Worm (Caenorhabditis elegans) whole organism, L1 larva: ENCODE measurements around the gene sprr-3.

ENCODE experiments used
- C16A3.4 ChIP-seq: fragments of 150-350 bp; optimal IDR thresholded peaks from 2 replicates; lab custom pipeline; 2014; ENCODE audit warnings: missing biosample characterization, missing genetic modification characterization
- C34B4.2 ChIP-seq: sonication (generic microtip); optimal IDR thresholded peaks from 2 replicates; lab custom pipeline; 2017; ENCODE audit warnings: mild to moderate bottlenecking, missing genetic modification characterization, missing compliant biosample characterization
- F16B12.6 ChIP-seq: fragments of 150-350 bp; optimal IDR thresholded peaks from 2 replicates; lab custom pipeline; 2014; ENCODE audit warnings: missing biosample characterization, missing genetic modification characterization
- Y116A8C.19 ChIP-seq: sonication (generic microtip); optimal IDR thresholded peaks from 2 replicates; lab custom pipeline; 2016; ENCODE audit warnings: missing compliant biosample characterization, missing genetic modification characterization, borderline replicate concordance
- aha-1 ChIP-seq: fragments of 150-350 bp; optimal IDR thresholded peaks from 2 replicates; lab custom pipeline; 2014; ENCODE audit warnings: missing biosample characterization, missing genetic modification characterization
- aly-2 ChIP-seq: fragments of 150-350 bp; optimal IDR thresholded peaks from 2 replicates; lab custom pipeline; 2014; ENCODE audit warnings: missing biosample characterization, missing genetic modification characterization
- ceh-63 ChIP-seq: fragments of 200-800 bp; sonication (Bioruptor generic); optimal IDR thresholded peaks from 2 replicates; lab custom pipeline; 2018; ENCODE audit warnings: mild to moderate bottlenecking, missing genetic modification characterization, missing compliant biosample characterization
- ceh-8 ChIP-seq: fragments of 200-800 bp; sonication (Bioruptor generic); optimal IDR thresholded peaks from 2 replicates; lab custom pipeline; 2018; ENCODE audit warnings: mild to moderate bottlenecking, missing genetic modification characterization, moderate library complexity, missing compliant biosample characterization
- ceh-82 ChIP-seq, 3 experiments: fragments of 150-350 bp in 1 of 3; sonication (generic microtip) in 2 of 3; optimal IDR thresholded peaks; 2 replicates each; lab custom pipeline; 2014 to 2017; ENCODE audit warnings: missing biosample characterization in 3 of 3, missing genetic modification characterization in 3 of 3
- ceh-88 ChIP-seq: fragments of 200-800 bp; sonication (Bioruptor generic); IDR thresholded peaks from 2 replicates; pipeline ENCODE4 v1.3.6; 2022; ENCODE audit warnings: missing genetic modification characterization, missing compliant biosample characterization
- dpl-1 ChIP-seq, 3 experiments: fragments of 150-350 bp in 2 of 3; sonication (generic microtip) in 1 of 3; optimal IDR thresholded peaks; 2 replicates each; lab custom pipeline; 2014 to 2017; ENCODE audit warnings: missing biosample characterization in 3 of 3, missing genetic modification characterization in 3 of 3, missing genetic modification reagents in 3 of 3
- dsc-1 ChIP-seq: sonication (generic microtip); optimal IDR thresholded peaks from 2 replicates; lab custom pipeline; 2016; ENCODE audit warnings: mild to moderate bottlenecking, missing genetic modification characterization, missing compliant biosample characterization
- elt-3 ChIP-seq, 6 experiments: fragments of 150-350 bp in 1 of 6; sonication (generic microtip); optimal IDR thresholded peaks; 2 replicates each; lab custom pipeline; 2017 to 2018; ENCODE audit warnings: missing biosample characterization in 6 of 6, missing genetic modification characterization in 6 of 6, inconsistent platforms in 1 of 6
- ets-5 ChIP-seq: fragments of 200-800 bp; sonication (Bioruptor generic); IDR thresholded peaks from 2 replicates; pipeline ENCODE4 v1.3.6; 2022; ENCODE audit warnings: missing genetic modification characterization, missing compliant biosample characterization
- fos-1 ChIP-seq: fragments of 150-350 bp; optimal IDR thresholded peaks from 2 replicates; lab custom pipeline; 2014; ENCODE audit warnings: missing biosample characterization, missing genetic modification characterization
- isw-1 ChIP-seq: fragments of 200-800 bp; sonication (Bioruptor generic); IDR thresholded peaks from 2 replicates; pipeline ENCODE4 v1.3.6; 2022; ENCODE audit warnings: missing genetic modification characterization, missing compliant biosample characterization
- lin-13 ChIP-seq: fragments of 150-350 bp; optimal IDR thresholded peaks from 2 replicates; lab custom pipeline; 2014; ENCODE audit warnings: missing biosample characterization, missing genetic modification reagents, missing genetic modification characterization
- lsy-2 ChIP-seq, 2 experiments: fragments of 150-350 bp; optimal IDR thresholded peaks; 2 replicates each; lab custom pipeline; 2014; ENCODE audit warnings: missing biosample characterization in 2 of 2, missing genetic modification characterization in 2 of 2
- mdl-1 ChIP-seq, 2 experiments: fragments of 150-350 bp; optimal IDR thresholded peaks; 2 replicates each; lab custom pipeline; 2014 to 2017; ENCODE audit warnings: missing biosample characterization in 2 of 2, missing genetic modification characterization in 2 of 2, inconsistent platforms in 1 of 2
- mef-2 ChIP-seq: fragments of 150-350 bp; optimal IDR thresholded peaks from 2 replicates; lab custom pipeline; 2014; ENCODE audit warnings: missing biosample characterization, missing genetic modification characterization
- mep-1 ChIP-seq: fragments of 150-350 bp; optimal IDR thresholded peaks from 2 replicates; lab custom pipeline; 2014; ENCODE audit warnings: missing biosample characterization, missing genetic modification characterization
- nhr-237 ChIP-seq: fragments of 150-350 bp; optimal IDR thresholded peaks from 2 replicates; lab custom pipeline; 2014; ENCODE audit warnings: missing biosample characterization, missing genetic modification characterization
- nhr-47 ChIP-seq: sonication (generic microtip); optimal IDR thresholded peaks from 2 replicates; lab custom pipeline; 2016; ENCODE audit warnings: mild to moderate bottlenecking, missing genetic modification characterization, moderate library complexity, missing compliant biosample characterization
- nhr-71 ChIP-seq: sonication (generic microtip); optimal IDR thresholded peaks from 2 replicates; lab custom pipeline; 2016; ENCODE audit warnings: mild to moderate bottlenecking, missing genetic modification characterization, moderate library complexity, missing compliant biosample characterization
- nhr-76 ChIP-seq: sonication (generic microtip); optimal IDR thresholded peaks from 2 replicates; lab custom pipeline; 2017; ENCODE audit warnings: missing biosample characterization, missing genetic modification characterization
- nhr-77 ChIP-seq: fragments of 150-350 bp; optimal IDR thresholded peaks from 2 replicates; lab custom pipeline; 2014; ENCODE audit warnings: missing biosample characterization, missing genetic modification characterization
- nhr-90 ChIP-seq: sonication (generic microtip); optimal IDR thresholded peaks from 2 replicates; lab custom pipeline; 2016; ENCODE audit warnings: mild to moderate bottlenecking, missing genetic modification characterization, missing compliant biosample characterization; ENCODE audit not compliant: poor library complexity
- pag-3 ChIP-seq: sonication (generic microtip); optimal IDR thresholded peaks from 2 replicates; lab custom pipeline; 2017; ENCODE audit warnings: missing genetic modification characterization, mild to moderate bottlenecking, missing compliant biosample characterization, antibody characterized with exemption, borderline replicate concordance; ENCODE audit not compliant: insufficient read depth
- skn-1 ChIP-seq: fragments of 150-350 bp; optimal IDR thresholded peaks from 2 replicates; lab custom pipeline; 2014; ENCODE audit warnings: missing biosample characterization, missing genetic modification characterization
- snu-23 ChIP-seq: sonication (generic microtip); optimal IDR thresholded peaks from 2 replicates; lab custom pipeline; 2016; ENCODE audit warnings: missing genetic modification characterization, missing compliant biosample characterization
- swsn-7 ChIP-seq: sonication (generic microtip); optimal IDR thresholded peaks from 2 replicates; lab custom pipeline; 2016; ENCODE audit warnings: missing genetic modification characterization, missing compliant biosample characterization
- tlp-1 ChIP-seq: fragments of 150-350 bp; optimal IDR thresholded peaks from 2 replicates; lab custom pipeline; 2014; ENCODE audit warnings: missing biosample characterization, missing genetic modification characterization
- unc-130 ChIP-seq: fragments of 150-350 bp; optimal IDR thresholded peaks from 2 replicates; lab custom pipeline; 2017; ENCODE audit warnings: missing biosample characterization, missing genetic modification characterization, inconsistent platforms
- unc-30 ChIP-seq: sonication (generic microtip); optimal IDR thresholded peaks from 2 replicates; lab custom pipeline; 2017; ENCODE audit warnings: missing biosample characterization, missing genetic modification characterization
- unc-98 ChIP-seq: fragments of 200-800 bp; sonication (Bioruptor generic); IDR thresholded peaks from 2 replicates; pipeline ENCODE4 v1.3.6; 2022; ENCODE audit warnings: missing genetic modification characterization, missing compliant biosample characterization
- xbp-1 ChIP-seq: sonication (generic microtip); optimal IDR thresholded peaks from 2 replicates; lab custom pipeline; 2016; ENCODE audit warnings: missing genetic modification characterization, missing compliant biosample characterization
- zag-1 ChIP-seq: fragments of 150-350 bp; optimal IDR thresholded peaks from 2 replicates; lab custom pipeline; 2014; ENCODE audit warnings: missing biosample characterization, missing genetic modification characterization
- zip-4 ChIP-seq: fragments of 200-800 bp; sonication (Bioruptor generic); optimal IDR thresholded peaks from 2 replicates; lab custom pipeline; 2018; ENCODE audit warnings: mild to moderate bottlenecking, missing genetic modification characterization, moderate library complexity, missing compliant biosample characterization
- ztf-4 ChIP-seq: fragments of 150-350 bp; optimal IDR thresholded peaks from 2 replicates; lab custom pipeline; 2014; ENCODE audit warnings: missing biosample characterization, missing genetic modification characterization

Gene sprr-3

DNA sequence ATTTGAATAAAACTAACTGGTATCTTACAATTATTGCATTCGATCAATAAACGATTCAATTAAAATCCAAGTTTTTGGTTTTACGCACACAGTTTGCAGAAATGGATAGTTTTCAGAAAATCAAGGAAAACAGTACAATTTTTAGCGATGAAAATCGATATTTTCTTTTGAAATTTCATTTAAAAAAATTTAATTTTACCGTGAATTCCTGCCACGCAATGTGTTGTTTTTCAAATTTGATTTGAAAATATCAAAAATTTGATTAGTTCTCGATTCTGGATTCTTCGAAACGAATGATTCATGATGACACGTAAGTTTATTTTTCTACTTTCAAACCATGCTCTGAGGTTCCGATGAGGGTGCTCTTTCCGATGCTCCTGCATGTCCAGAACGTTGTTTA is 20.0 kb downstream of the sprr-3 start, which contains the start of gene Y69A2AR.50:
Y69A2AR.50 (plus strand) TSS at position 301 of the 400 bp plus-strand sequence.
- no peak for TF ChIP-seq nhr-90 (tag; lab: Kevin White, UChicago)
- no peak for TF ChIP-seq skn-1 (tag; lab: Kevin White, UChicago)
- TF ChIP-seq nhr-71 (tag; lab: Kevin White, UChicago) = no peak
- TF ChIP-seq isw-1 = no peak
- TF ChIP-seq swsn-7 (tag; lab: Kevin White, UChicago) = no peak
- TF ChIP-seq dsc-1 (tag; lab: Kevin White, UChicago) = no peak
- TF ChIP-seq ceh-8 (GFP tag; lab: Kevin White, UChicago) = no peak
- TF ChIP-seq xbp-1 (tag; lab: Kevin White, UChicago) = no peak
- no peak for TF ChIP-seq unc-130 (tag; lab: Kevin White, UChicago)
- TF ChIP-seq pag-3 (tag; lab: Kevin White, UChicago) = no peak
- TF ChIP-seq lsy-2 (tag; optimal IDR thresholded peaks at IDR 0.05; lab: Kevin White, UChicago) = no peak
- no peak for TF ChIP-seq mdl-1 (tag; optimal IDR thresholded peaks at IDR 0.05; lab: Kevin White, UChicago)
- TF ChIP-seq tlp-1 (tag; lab: Kevin White, UChicago) = no peak
- TF ChIP-seq nhr-76 (tag; lab: Kevin White, UChicago) = no peak
- TF ChIP-seq fos-1 (tag; lab: Kevin White, UChicago) = no peak
- TF ChIP-seq zag-1 (tag; lab: Kevin White, UChicago) = no peak
- TF ChIP-seq ztf-4 (tag; lab: Kevin White, UChicago) = no peak
- TF ChIP-seq unc-98 (GFP tag; lab: Robert Waterston, UW) = no peak
- TF ChIP-seq, all 84 proteins: peak for 0

DNA sequence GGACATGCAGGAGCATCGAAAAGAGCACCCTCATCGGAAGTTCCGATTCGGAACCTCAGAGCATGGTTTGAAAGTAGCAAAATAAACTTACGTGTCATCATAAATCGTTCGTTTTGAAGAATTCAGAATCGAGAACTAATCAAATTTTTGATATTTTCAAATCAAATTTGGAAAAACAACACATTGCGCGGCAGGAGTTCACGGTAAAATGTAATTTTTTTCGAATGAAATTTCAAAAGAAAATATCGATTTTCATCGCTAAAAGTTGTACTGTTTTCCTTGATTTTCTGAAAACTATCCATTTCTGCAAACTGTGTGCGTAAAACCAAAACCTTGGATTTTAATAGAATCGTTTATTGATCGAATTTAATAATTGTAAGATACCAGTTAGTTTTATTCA is 21.9 kb downstream of the sprr-3 start, which contains the start of gene Y69A2AR.24:
Y69A2AR.24 (minus strand) TSS at position 101 of the 400 bp plus-strand sequence.
- no peak for TF ChIP-seq dsc-1 (tag; lab: Kevin White, UChicago)
- no peak for TF ChIP-seq lin-13 (GFP tag; lab: Kevin White, UChicago)
- no peak for TF ChIP-seq ceh-88 (GFP tag; lab: Robert Waterston, UW)
- TF ChIP-seq nhr-237 = no peak
- no peak for TF ChIP-seq mdl-1 (tag; optimal IDR thresholded peaks at IDR 0.05; lab: Kevin White, UChicago)
- TF ChIP-seq ceh-8 (GFP tag; lab: Kevin White, UChicago) = no peak
- TF ChIP-seq aly-2 = no peak
- TF ChIP-seq ceh-63 (GFP tag; lab: Kevin White, UChicago) = no peak
- no peak for TF ChIP-seq Y116A8C.19 (tag; lab: Kevin White, UChicago)
- no peak for TF ChIP-seq unc-98 (GFP tag; lab: Robert Waterston, UW)
- no peak for TF ChIP-seq swsn-7 (tag; lab: Kevin White, UChicago)
- TF ChIP-seq mef-2 (tag; lab: Kevin White, UChicago) = no peak
- TF ChIP-seq elt-3 (tag; optimal IDR thresholded peaks at IDR 0.05; lab: Kevin White, UChicago) = no peak
- TF ChIP-seq snu-23 = no peak

DNA sequence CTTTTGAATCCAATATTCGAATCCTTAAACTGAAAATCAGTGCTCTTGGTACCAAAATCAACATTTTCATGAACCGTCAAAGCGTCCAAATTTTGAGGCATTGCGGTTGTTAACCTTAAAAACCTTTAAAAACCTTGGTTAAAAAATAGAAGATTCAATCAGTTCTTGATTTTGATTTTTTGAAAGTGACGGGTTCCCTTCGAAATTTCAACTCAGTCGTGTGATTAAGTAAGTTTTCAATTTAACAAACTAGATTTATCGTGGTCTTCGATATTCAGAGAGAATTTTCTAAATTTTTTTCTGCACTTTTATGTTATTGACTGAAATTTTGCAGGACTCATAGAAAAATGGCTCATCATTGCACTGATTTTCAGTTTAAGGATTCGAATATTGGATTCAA is 26.2 kb downstream of the sprr-3 start, which contains the start of the genes Y69A2AR.25 and Y69A2AR.12:
Y69A2AR.25 (minus strand) TSS at position 101 of the 400 bp plus-strand sequence.
Y69A2AR.12 (plus strand) TSS at position 348 of the 400 bp plus-strand sequence.
- no peak for TF ChIP-seq nhr-90 (tag; lab: Kevin White, UChicago)
- no peak for TF ChIP-seq zag-1 (tag; lab: Kevin White, UChicago)
- TF ChIP-seq ceh-82 (tag; optimal IDR thresholded peaks at IDR 0.05; lab: Kevin White, UChicago) = no peak
- TF ChIP-seq lsy-2 (tag; optimal IDR thresholded peaks at IDR 0.05; lab: Kevin White, UChicago) = no peak
- TF ChIP-seq C34B4.2 (tag; lab: Kevin White, UChicago) = no peak
- TF ChIP-seq nhr-47 (tag; lab: Kevin White, UChicago) = no peak
- TF ChIP-seq C16A3.4 (tag; lab: Kevin White, UChicago) = no peak
- no peak for TF ChIP-seq mep-1
- TF ChIP-seq unc-30 (tag; lab: Kevin White, UChicago) = no peak
- TF ChIP-seq lin-13 (GFP tag; lab: Kevin White, UChicago) = no peak
- TF ChIP-seq nhr-77 (tag; lab: Kevin White, UChicago) = no peak
- no peak for TF ChIP-seq zip-4
- no peak for TF ChIP-seq mdl-1 (tag; optimal IDR thresholded peaks at IDR 0.05; lab: Kevin White, UChicago)
- no peak for TF ChIP-seq snu-23
- no peak for TF ChIP-seq F16B12.6
- no peak for TF ChIP-seq aha-1
- no peak for TF ChIP-seq dpl-1 (GFP tag; optimal IDR thresholded peaks at IDR 0.05; lab: Kevin White, UChicago)
- TF ChIP-seq xbp-1 (tag; lab: Kevin White, UChicago) = no peak
- TF ChIP-seq nhr-71 (tag; lab: Kevin White, UChicago) = no peak
- TF ChIP-seq ets-5 = no peak
- TF ChIP-seq, all 84 proteins: peak for 0
